Fruit fly (Drosophila melanogaster): ENCODE results near the gene Mad.

DNA sequence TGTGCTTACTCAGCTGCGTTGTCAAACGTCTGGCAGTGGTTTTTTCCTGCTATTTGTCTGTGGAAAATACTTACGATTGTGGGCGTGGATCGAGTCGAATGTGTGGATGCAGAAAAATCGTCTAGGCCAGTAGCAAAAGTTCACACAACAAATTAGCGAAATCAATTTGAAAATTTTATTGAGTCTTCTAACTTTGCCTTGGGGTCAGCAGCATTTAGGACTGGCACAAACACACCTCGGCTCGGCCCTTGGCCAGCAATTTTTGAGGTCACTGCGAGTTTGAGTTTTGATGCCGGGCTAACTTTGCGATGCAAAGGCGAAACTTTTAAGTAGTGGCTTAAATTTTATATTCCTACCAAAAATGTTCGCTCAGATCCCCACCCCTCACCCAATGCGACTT lies 41.0 kb upstream of the Mad start, which contains the start of gene CG34393:
- TF ChIP-seq CG32006 (GFP tag; optimal IDR thresholded peaks at IDR 0.05) (no peak), OdsH (GFP tag; optimal IDR thresholded peaks at IDR 0.05) (no peak), CG6163 (GFP tag; IDR thresholded peaks at IDR 0.05) (no peak), net (GFP tag; optimal IDR thresholded peaks at IDR 0.05) (no peak)
